Worm (Caenorhabditis elegans) whole organism, L4 larva: ENCODE results near the gene T25B6.4.

ENCODE experiments used
- F10B5.3 ChIP-seq: sonication (generic microtip); optimal IDR thresholded peaks from 2 replicates; lab custom pipeline; 2016; ENCODE audit warnings: mild to moderate bottlenecking, missing genetic modification characterization, missing compliant biosample characterization
- F49E8.2 ChIP-seq: sonication (generic microtip); optimal IDR thresholded peaks from 2 replicates; lab custom pipeline; 2016; ENCODE audit warnings: missing compliant biosample characterization, mild to moderate bottlenecking, missing genetic modification characterization, borderline replicate concordance
- T20F7.1 ChIP-seq: fragments of 200-800 bp; sonication (Bioruptor generic); optimal IDR thresholded peaks from 2 replicates; lab custom pipeline; 2018; ENCODE audit warnings: mild to moderate bottlenecking, missing genetic modification characterization, missing compliant biosample characterization
- T26A8.4 ChIP-seq: fragments of 200-800 bp; sonication (Bioruptor generic); IDR thresholded peaks from 2 replicates; pipeline ENCODE4 v1.3.6; 2022; ENCODE audit warnings: missing genetic modification characterization, missing compliant biosample characterization
- ZK337.2 ChIP-seq: fragments of 200-800 bp; sonication (Bioruptor generic); IDR thresholded peaks from 2 replicates; pipeline ENCODE4 v1.3.6; 2022; ENCODE audit warnings: missing genetic modification reagents, missing genetic modification characterization, missing compliant biosample characterization
- ZK546.5 ChIP-seq, 2 experiments: sonication (generic microtip); optimal IDR thresholded peaks; 2 replicates each; lab custom pipeline; 2017; ENCODE audit warnings: missing biosample characterization in 2 of 2, missing genetic modification characterization in 2 of 2
- aha-1 ChIP-seq: fragments of 150-350 bp; peaks from one replicate; lab custom pipeline; 2014; ENCODE audit warnings: missing biosample characterization, missing genetic modification characterization
- aly-2 ChIP-seq: sonication (generic microtip); optimal IDR thresholded peaks from 2 replicates; lab custom pipeline; 2018; ENCODE audit warnings: missing biosample characterization, missing genetic modification characterization
- attf-4 ChIP-seq: sonication (generic microtip); optimal IDR thresholded peaks from 3 replicates; lab custom pipeline; 2017; ENCODE audit warnings: missing biosample characterization, missing genetic modification characterization
- ceh-20 ChIP-seq: fragments of 200-800 bp; sonication (Bioruptor generic); IDR thresholded peaks from 2 replicates; pipeline ENCODE4 v1.3.6; 2022; ENCODE audit warnings: missing genetic modification reagents, missing genetic modification characterization, missing compliant biosample characterization
- ceh-62 ChIP-seq: sonication (generic microtip); optimal IDR thresholded peaks from 2 replicates; lab custom pipeline; 2017; ENCODE audit warnings: missing biosample characterization, missing genetic modification characterization
- ceh-82 ChIP-seq: sonication (generic microtip); optimal IDR thresholded peaks from 2 replicates; lab custom pipeline; 2017; ENCODE audit warnings: missing biosample characterization, missing genetic modification characterization
- daf-16 ChIP-seq, 3 experiments: sonication (generic microtip); optimal IDR thresholded peaks; 2 replicates each; lab custom pipeline; 2016 to 2017; ENCODE audit warnings: missing genetic modification characterization in 3 of 3, missing genetic modification reagents in 3 of 3, mild to moderate bottlenecking in 2 of 3, missing compliant biosample characterization in 2 of 3, missing biosample characterization in 1 of 3, moderate library complexity in 1 of 3
- daf-8 ChIP-seq: fragments of 200-800 bp; sonication (Bioruptor generic); IDR thresholded peaks from 2 replicates; pipeline ENCODE4 v1.3.6; 2022; ENCODE audit warnings: missing genetic modification characterization, missing compliant biosample characterization
- dmd-6 ChIP-seq: fragments of 200-800 bp; sonication (Bioruptor generic); IDR thresholded peaks from 2 replicates; pipeline ENCODE4 v1.3.6; 2022; ENCODE audit warnings: missing genetic modification reagents, missing genetic modification characterization, missing compliant biosample characterization
- dmd-9 ChIP-seq: fragments of 200-800 bp; sonication (Bioruptor generic); IDR thresholded peaks from 2 replicates; pipeline ENCODE4 v1.3.6; 2022; ENCODE audit warnings: missing genetic modification reagents, missing genetic modification characterization, missing compliant biosample characterization
- dpl-1 ChIP-seq: fragments of 150-350 bp; optimal IDR thresholded peaks from 2 replicates; lab custom pipeline; 2014; ENCODE audit warnings: missing biosample characterization, missing genetic modification reagents, missing genetic modification characterization
- duxl-1 ChIP-seq: sonication (generic microtip); optimal IDR thresholded peaks from 2 replicates; lab custom pipeline; 2016; ENCODE audit warnings: mild to moderate bottlenecking, missing genetic modification characterization, moderate library complexity, missing compliant biosample characterization; ENCODE audit not compliant: poor library complexity
- hlh-11 ChIP-seq: fragments of 200-800 bp; sonication (Bioruptor generic); optimal IDR thresholded peaks from 2 replicates; lab custom pipeline; 2018; ENCODE audit warnings: mild to moderate bottlenecking, missing genetic modification characterization, missing compliant biosample characterization
- hlh-30 ChIP-seq: sonication (generic microtip); optimal IDR thresholded peaks from 2 replicates; lab custom pipeline; 2017; ENCODE audit warnings: antibody characterized with exemption, mild to moderate bottlenecking, missing genetic modification characterization, missing compliant biosample characterization; ENCODE audit not compliant: insufficient read depth
- jun-1 ChIP-seq: fragments of 150-350 bp; optimal IDR thresholded peaks from 2 replicates; lab custom pipeline; 2014; ENCODE audit warnings: missing biosample characterization, missing genetic modification reagents, missing genetic modification characterization
- lin-15B ChIP-seq: fragments of 150-350 bp; sonication (generic microtip); optimal IDR thresholded peaks from 3 replicates; lab custom pipeline; 2014; ENCODE audit warnings: missing biosample characterization, missing genetic modification characterization
- lin-38 ChIP-seq: fragments of 200-800 bp; sonication (Bioruptor generic); IDR thresholded peaks from 2 replicates; pipeline ENCODE4 v1.3.6; 2022; ENCODE audit warnings: missing genetic modification reagents, missing genetic modification characterization, missing compliant biosample characterization
- lin-39 ChIP-seq: fragments of 150-350 bp; optimal IDR thresholded peaks from 2 replicates; lab custom pipeline; 2014; ENCODE audit warnings: missing biosample characterization, missing genetic modification reagents, missing genetic modification characterization
- madf-5 ChIP-seq, 2 experiments: fragments of 200-800 bp; sonication (Bioruptor generic); IDR thresholded peaks; 2 replicates each; pipeline ENCODE4 v1.3.6; 2022; ENCODE audit warnings: missing compliant biosample characterization in 2 of 2, missing genetic modification characterization in 2 of 2
- madf-9 ChIP-seq: fragments of 200-800 bp; sonication (Bioruptor generic); conservative IDR thresholded peaks from 2 replicates; pipeline ENCODE4 v1.3.6; 2022; ENCODE audit warnings: missing genetic modification reagents, missing genetic modification characterization, missing compliant biosample characterization
- mes-2 ChIP-seq: sonication (generic microtip); optimal IDR thresholded peaks from 2 replicates; lab custom pipeline; 2016; ENCODE audit warnings: missing genotype, mild to moderate bottlenecking, missing genetic modification characterization, missing compliant biosample characterization; ENCODE audit not compliant: poor library complexity, severe bottlenecking
- nhr-10 ChIP-seq: fragments of 150-350 bp; optimal IDR thresholded peaks from 2 replicates; lab custom pipeline; 2014; ENCODE audit warnings: missing biosample characterization, missing genetic modification characterization
- nhr-237 ChIP-seq: sonication (generic microtip); optimal IDR thresholded peaks from 2 replicates; lab custom pipeline; 2017; ENCODE audit warnings: missing biosample characterization, missing genetic modification characterization
- nhr-25 ChIP-seq: sonication (generic microtip); optimal IDR thresholded peaks from 2 replicates; lab custom pipeline; 2017; ENCODE audit warnings: missing genetic modification characterization, mild to moderate bottlenecking, missing compliant biosample characterization, antibody characterized with exemption, moderate library complexity, borderline replicate concordance; ENCODE audit not compliant: insufficient read depth
- nhr-28 ChIP-seq: fragments of 150-350 bp; optimal IDR thresholded peaks from 2 replicates; lab custom pipeline; 2014; ENCODE audit warnings: missing biosample characterization, missing genetic modification characterization
- nhr-42 ChIP-seq: fragments of 200-800 bp; sonication (Bioruptor generic); IDR thresholded peaks from 2 replicates; pipeline ENCODE4 v1.3.6; 2022; ENCODE audit warnings: missing genetic modification characterization, missing compliant biosample characterization
- nhr-48 ChIP-seq: sonication (generic microtip); optimal IDR thresholded peaks from 2 replicates; lab custom pipeline; 2016; ENCODE audit warnings: mild to moderate bottlenecking, missing genetic modification characterization, missing compliant biosample characterization
- nhr-77 ChIP-seq: fragments of 150-350 bp; optimal IDR thresholded peaks from 2 replicates; lab custom pipeline; 2014; ENCODE audit warnings: missing biosample characterization, missing genetic modification characterization
- php-3 ChIP-seq: fragments of 200-800 bp; sonication (Bioruptor generic); IDR thresholded peaks from 2 replicates; pipeline ENCODE4 v1.3.6; 2022; ENCODE audit warnings: missing genetic modification reagents, missing genetic modification characterization, missing compliant biosample characterization
- pqm-1 ChIP-seq: sonication (generic microtip); optimal IDR thresholded peaks from 2 replicates; lab custom pipeline; 2017; ENCODE audit warnings: missing biosample characterization, missing genetic modification characterization
- rbr-2 ChIP-seq: sonication (generic microtip); optimal IDR thresholded peaks from 2 replicates; lab custom pipeline; 2016; ENCODE audit warnings: missing genotype, missing genetic modification characterization, missing compliant biosample characterization
- saeg-2 ChIP-seq: fragments of 200-800 bp; sonication (Bioruptor generic); IDR thresholded peaks from 2 replicates; pipeline ENCODE4 v1.3.6; 2022; ENCODE audit warnings: missing genetic modification reagents, missing genetic modification characterization, missing compliant biosample characterization
- snpc-1.2 ChIP-seq: fragments of 200-800 bp; sonication (Bioruptor generic); IDR thresholded peaks from 2 replicates; pipeline ENCODE4 v1.3.6; 2022; ENCODE audit warnings: missing genetic modification reagents, missing genetic modification characterization, missing compliant biosample characterization
- spr-3 ChIP-seq: fragments of 200-800 bp; sonication (Bioruptor generic); optimal IDR thresholded peaks from 2 replicates; lab custom pipeline; 2018; ENCODE audit warnings: mild to moderate bottlenecking, missing genetic modification characterization, missing compliant biosample characterization
- unc-39 ChIP-seq: sonication (generic microtip); optimal IDR thresholded peaks from 2 replicates; lab custom pipeline; 2017; ENCODE audit warnings: missing biosample characterization, missing genetic modification characterization
- vab-7 ChIP-seq: fragments of 200-800 bp; sonication (Bioruptor generic); IDR thresholded peaks from 2 replicates; pipeline ENCODE4 v1.3.6; 2022; ENCODE audit warnings: missing genetic modification reagents, missing genetic modification characterization, missing compliant biosample characterization
- zag-1 ChIP-seq: fragments of 150-350 bp; optimal IDR thresholded peaks from 2 replicates; lab custom pipeline; 2014; ENCODE audit warnings: missing biosample characterization, missing genetic modification characterization
- zfp-3 ChIP-seq: fragments of 200-800 bp; sonication (Bioruptor generic); conservative IDR thresholded peaks from 2 replicates; pipeline ENCODE4 v1.3.6; 2022; ENCODE audit warnings: missing genetic modification reagents, missing genetic modification characterization, missing compliant biosample characterization

The T25B6.4 gene

DNA sequence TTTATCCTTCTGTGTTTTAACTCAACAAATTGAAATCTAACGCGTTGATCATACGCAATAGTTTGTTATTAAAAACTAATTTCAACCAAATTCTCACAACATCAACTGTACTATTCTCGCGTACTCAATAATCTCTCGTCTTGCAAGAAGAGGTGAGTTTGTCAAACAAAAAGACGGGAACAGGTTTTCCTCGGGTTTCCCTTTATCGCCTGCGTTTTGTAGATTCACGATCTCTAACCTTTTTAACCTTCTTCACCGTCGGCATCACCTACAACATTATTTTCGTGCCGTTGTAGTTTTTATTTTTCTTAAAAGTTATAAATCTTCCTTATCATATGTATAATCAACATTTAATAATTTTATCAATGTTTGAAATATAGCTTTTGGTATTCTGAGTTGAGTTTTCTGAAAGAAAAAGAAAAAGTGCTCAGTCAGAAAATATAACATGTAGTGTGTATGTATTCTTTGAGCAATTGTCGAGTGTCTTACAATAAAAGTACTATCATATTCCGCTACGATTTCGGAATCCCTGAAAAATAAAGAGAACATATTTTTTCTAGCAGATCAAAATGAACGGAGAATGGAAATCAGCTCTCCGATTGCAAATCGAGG, 13.5 kb downstream of the T25B6.4 start, which contains the start of gene snf-12:
Gene snf-12 (plus strand): TSS at position 562 of the 612 bp plus-strand sequence.
- TF ChIP-seq madf-5 (GFP tag; IDR thresholded peaks at IDR 0.05; lab: Robert Waterston, UW) (no peak), F49E8.2 (tag; lab: Kevin White, UChicago) (no peak), nhr-28 (peak; percentile 50), hlh-30 (tag; lab: Kevin White, UChicago) (no peak), daf-16 (GFP tag; optimal IDR thresholded peaks at IDR 0.05; lab: Kevin White, UChicago) (no peak), daf-16 (tag; optimal IDR thresholded peaks at IDR 0.05; lab: Kevin White, UChicago) (no peak), attf-4 (no peak), nhr-25 (tag; lab: Kevin White, UChicago) (peak; percentile 7), zag-1 (tag; lab: Kevin White, UChicago) (no peak), nhr-237 (tag; lab: Kevin White, UChicago) (no peak), aha-1 (peak; percentile 64), jun-1 (tag; lab: Kevin White, UChicago) (no peak)

DNA sequence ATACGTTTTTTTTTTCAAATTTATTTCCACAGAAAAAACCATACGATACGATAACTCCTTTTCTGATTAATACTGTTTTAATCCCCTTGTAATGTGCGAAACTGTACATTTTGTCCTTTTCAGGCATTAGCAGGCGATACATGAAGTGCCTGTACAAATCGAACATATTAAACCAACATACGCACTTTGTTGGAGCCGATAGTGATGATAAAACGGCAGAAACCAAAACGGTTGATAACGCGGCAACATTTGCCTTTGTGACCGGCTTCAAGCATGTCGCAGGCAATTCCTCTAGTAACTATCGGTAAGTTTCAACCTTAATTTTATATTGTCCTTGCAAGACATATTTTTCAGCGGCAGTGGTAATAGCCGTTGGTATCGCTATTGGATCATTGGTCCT, 18.8 kb downstream of the T25B6.4 start, which contains the start of gene nep-22:
Gene nep-22 (plus strand): TSS at position 245 of the 400 bp plus-strand sequence.
- TF ChIP-seq dmd-6 (GFP tag; lab: Robert Waterston, UW) (peak; percentile 57), ZK337.2 (GFP tag; lab: Robert Waterston, UW) (no peak), snpc-1.2 (GFP tag; lab: Robert Waterston, UW) (no peak), pqm-1 (tag; lab: Kevin White, UChicago) (peak; percentile 87), mes-2 (tag; lab: Kevin White, UChicago) (no peak), nhr-28 (peak; percentile 53), zag-1 (tag; lab: Kevin White, UChicago) (no peak), lin-38 (GFP tag; lab: Robert Waterston, UW) (no peak), ceh-62 (tag; lab: Kevin White, UChicago) (no peak), php-3 (GFP tag; lab: Robert Waterston, UW) (0 out of 2 replicates have a peak, but pooled peaks have one; percentile 31), nhr-42 (GFP tag; lab: Robert Waterston, UW) (no peak), F10B5.3 (tag; lab: Kevin White, UChicago) (no peak), hlh-11 (tag; lab: Kevin White, UChicago) (peak; percentile 36), aly-2 (tag; lab: Kevin White, UChicago) (no peak), saeg-2 (no peak), nhr-48 (tag; lab: Kevin White, UChicago) (no peak), nhr-77 (tag; lab: Kevin White, UChicago) (no peak), T26A8.4 (GFP tag; lab: Robert Waterston, UW) (no peak)

DNA sequence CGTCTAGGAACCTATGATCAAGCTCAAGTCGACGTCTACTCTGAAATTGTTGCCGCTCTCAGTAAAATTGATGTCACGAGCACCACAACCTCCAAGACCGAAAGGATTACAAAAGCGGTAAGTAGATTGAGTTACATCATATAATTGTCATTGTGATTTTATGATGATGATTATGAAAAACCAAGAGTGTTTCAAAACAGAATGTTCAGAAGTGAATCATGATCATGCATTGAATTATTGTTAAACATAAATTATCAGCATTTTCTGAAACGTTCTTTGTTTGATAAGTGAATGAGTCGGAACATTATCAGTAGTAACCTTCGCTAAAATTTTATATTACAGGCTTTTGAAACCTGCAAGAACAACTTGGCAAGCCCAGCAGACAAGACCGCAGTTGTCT, 19.6 kb downstream of the T25B6.4 start:
- TF ChIP-seq pqm-1 (tag; lab: Kevin White, UChicago), result peak; percentile 73
- no peak for TF ChIP-seq T20F7.1 (GFP tag; lab: Kevin White, UChicago)
- no peak for TF ChIP-seq madf-9
- no peak for TF ChIP-seq daf-16 (GFP tag; optimal IDR thresholded peaks at IDR 0.05; lab: Kevin White, UChicago)
- peak; percentile 9 for TF ChIP-seq daf-16 (tag; optimal IDR thresholded peaks at IDR 0.05; lab: Kevin White, UChicago)
- no peak for TF ChIP-seq lin-15B (tag; lab: Kevin White, UChicago)
- no peak for TF ChIP-seq dmd-9 (GFP tag; lab: Robert Waterston, UW)
- no peak for TF ChIP-seq snpc-1.2 (GFP tag; lab: Robert Waterston, UW)
- no peak for TF ChIP-seq ceh-62 (tag; lab: Kevin White, UChicago)
- no peak for TF ChIP-seq ceh-82
- TF ChIP-seq jun-1 (tag; lab: Kevin White, UChicago), result no peak
- TF ChIP-seq F49E8.2 (tag; lab: Kevin White, UChicago), result no peak
- TF ChIP-seq dpl-1 (GFP tag; lab: Kevin White, UChicago), result no peak
- peak; percentile 19 for TF ChIP-seq hlh-11 (tag; lab: Kevin White, UChicago)
- no peak for TF ChIP-seq rbr-2
- no peak for TF ChIP-seq ZK546.5 (tag; optimal IDR thresholded peaks at IDR 0.05; lab: Kevin White, UChicago)
- no peak for TF ChIP-seq spr-3 (GFP tag; lab: Kevin White, UChicago)
- no peak for TF ChIP-seq T26A8.4 (GFP tag; lab: Robert Waterston, UW)
- no peak for TF ChIP-seq vab-7 (GFP tag; lab: Robert Waterston, UW)
- TF ChIP-seq unc-39 (tag; lab: Kevin White, UChicago), result no peak
- TF ChIP-seq aha-1, result peak; percentile 68
- TF ChIP-seq zfp-3 (GFP tag; lab: Robert Waterston, UW), result no peak
- TF ChIP-seq duxl-1, result no peak
- TF ChIP-seq lin-39 (tag; lab: Kevin White, UChicago), result no peak
- no peak for TF ChIP-seq ceh-20 (GFP tag; lab: Robert Waterston, UW)
- no peak for TF ChIP-seq dmd-6 (GFP tag; lab: Robert Waterston, UW)
- no peak for TF ChIP-seq mes-2 (tag; lab: Kevin White, UChicago)
- no peak for TF ChIP-seq daf-8 (GFP tag; lab: Robert Waterston, UW)
- no peak for TF ChIP-seq nhr-10 (tag; lab: Kevin White, UChicago)
